Worm (Caenorhabditis elegans) whole organism, young adult: ENCODE results near the gene mob-2.

Source experiments
- B0019.2 ChIP-seq: fragments of 200-800 bp; sonication (Bioruptor generic); conservative IDR thresholded peaks from 2 replicates; pipeline ENCODE4 v1.3.6; 2022; ENCODE audit warnings: missing genetic modification reagents, missing genetic modification characterization, missing compliant biosample characterization
- B0035.1 ChIP-seq: sonication (generic microtip); optimal IDR thresholded peaks from 2 replicates; lab custom pipeline; 2016; ENCODE audit warnings: missing genetic modification characterization, mild to moderate bottlenecking, missing compliant biosample characterization, missing genotype, missing genetic modification reagents
- D2030.7 ChIP-seq: fragments of 200-800 bp; sonication (Bioruptor generic); IDR thresholded peaks from 2 replicates; pipeline ENCODE4 v1.3.6; 2022; ENCODE audit warnings: missing genetic modification reagents, missing genetic modification characterization, missing compliant biosample characterization
- Y53G8AR.9 ChIP-seq: fragments of 200-800 bp; sonication (Bioruptor generic); conservative IDR thresholded peaks from 2 replicates; pipeline ENCODE4 v1.3.6; 2022; ENCODE audit warnings: missing genetic modification reagents, missing genetic modification characterization, missing compliant biosample characterization
- Y95B8A.8 ChIP-seq: fragments of 200-800 bp; sonication (Bioruptor generic); IDR thresholded peaks from 2 replicates; pipeline ENCODE4 v1.3.6; 2022; ENCODE audit warnings: missing genetic modification reagents, missing genetic modification characterization, missing compliant biosample characterization
- aptf-2 ChIP-seq: fragments of 200-800 bp; sonication (Bioruptor generic); conservative IDR thresholded peaks from 2 replicates; pipeline ENCODE4 v1.3.6; 2022; ENCODE audit warnings: missing genetic modification reagents, missing genetic modification characterization, missing compliant biosample characterization
- atf-7 ChIP-seq: sonication (generic microtip); optimal IDR thresholded peaks from 2 replicates; lab custom pipeline; 2017; ENCODE audit warnings: mild to moderate bottlenecking, missing genetic modification characterization, missing compliant biosample characterization
- attf-3 ChIP-seq: fragments of 200-800 bp; sonication (Bioruptor generic); conservative IDR thresholded peaks from 2 replicates; pipeline ENCODE4 v1.3.6; 2022; ENCODE audit warnings: missing genetic modification reagents, missing genetic modification characterization, missing compliant biosample characterization
- attf-6 ChIP-seq: fragments of 200-800 bp; sonication (Bioruptor generic); IDR thresholded peaks from 2 replicates; pipeline ENCODE4 v1.3.6; 2022; ENCODE audit warnings: missing genetic modification reagents, missing genetic modification characterization, missing compliant biosample characterization
- bed-2 ChIP-seq: fragments of 200-800 bp; sonication (Bioruptor generic); IDR thresholded peaks from 2 replicates; pipeline ENCODE4 v1.3.6; 2022; ENCODE audit warnings: missing genetic modification reagents, missing genetic modification characterization, missing compliant biosample characterization
- ceh-79 ChIP-seq: sonication (generic microtip); optimal IDR thresholded peaks from 2 replicates; lab custom pipeline; 2017; ENCODE audit warnings: mild to moderate bottlenecking, missing genetic modification characterization, missing compliant biosample characterization
- die-1 ChIP-seq: sonication (generic microtip); optimal IDR thresholded peaks from 2 replicates; lab custom pipeline; 2016; ENCODE audit warnings: missing genotype, mild to moderate bottlenecking, missing genetic modification characterization, missing compliant biosample characterization
- dox-1 ChIP-seq: fragments of 200-800 bp; sonication (Bioruptor generic); IDR thresholded peaks from 2 replicates; pipeline ENCODE4 v1.3.6; 2022; ENCODE audit warnings: missing genetic modification reagents, missing genetic modification characterization, missing compliant biosample characterization
- ekl-4 ChIP-seq: fragments of 200-800 bp; sonication (Bioruptor generic); IDR thresholded peaks from 2 replicates; pipeline ENCODE4 v1.3.6; 2022; ENCODE audit warnings: missing genetic modification reagents, missing genetic modification characterization, missing compliant biosample characterization
- ets-4 ChIP-seq: fragments of 200-800 bp; sonication (Bioruptor generic); optimal IDR thresholded peaks from 2 replicates; lab custom pipeline; 2018; ENCODE audit warnings: mild to moderate bottlenecking, missing genetic modification characterization, missing compliant biosample characterization
- hlh-26 ChIP-seq: fragments of 200-800 bp; sonication (Bioruptor generic); conservative IDR thresholded peaks from 2 replicates; pipeline ENCODE4 v1.3.6; 2022; ENCODE audit warnings: missing genetic modification reagents, missing genetic modification characterization, missing compliant biosample characterization
- hsf-1 ChIP-seq: fragments of 200-800 bp; sonication (Bioruptor generic); IDR thresholded peaks from 2 replicates; pipeline ENCODE4 v1.3.6; 2022; ENCODE audit warnings: missing genetic modification reagents, missing genetic modification characterization, missing compliant biosample characterization
- lag-1 ChIP-seq: fragments of 200-800 bp; sonication (Bioruptor generic); IDR thresholded peaks from 2 replicates; pipeline ENCODE4 v1.3.6; 2022; ENCODE audit warnings: missing genetic modification reagents, missing genetic modification characterization, missing compliant biosample characterization
- lin-40 ChIP-seq: sonication (generic microtip); optimal IDR thresholded peaks from 2 replicates; lab custom pipeline; 2016; ENCODE audit warnings: missing genetic modification characterization, mild to moderate bottlenecking, missing compliant biosample characterization, missing genotype, missing genetic modification reagents
- lsy-27 ChIP-seq: sonication (generic microtip); optimal IDR thresholded peaks from 2 replicates; lab custom pipeline; 2017; ENCODE audit warnings: missing genetic modification characterization, mild to moderate bottlenecking, missing compliant biosample characterization, antibody characterized with exemption, missing genotype, borderline replicate concordance; ENCODE audit not compliant: insufficient read depth
- madf-3 ChIP-seq: fragments of 200-800 bp; sonication (Bioruptor generic); IDR thresholded peaks from 2 replicates; pipeline ENCODE4 v1.3.6; 2022; ENCODE audit warnings: missing genetic modification reagents, missing genetic modification characterization, missing compliant biosample characterization
- madf-8 ChIP-seq: fragments of 200-800 bp; sonication (Bioruptor generic); conservative IDR thresholded peaks from 2 replicates; pipeline ENCODE4 v1.3.6; 2022; ENCODE audit warnings: missing genetic modification reagents, missing genetic modification characterization, missing compliant biosample characterization
- mcd-1 ChIP-seq: fragments of 200-800 bp; sonication (Bioruptor generic); IDR thresholded peaks from 2 replicates; pipeline ENCODE4 v1.3.6; 2022; ENCODE audit warnings: missing genetic modification reagents, missing genetic modification characterization, missing compliant biosample characterization
- mel-28 ChIP-seq: sonication (generic microtip); optimal IDR thresholded peaks from 2 replicates; lab custom pipeline; 2016; ENCODE audit warnings: borderline replicate concordance, mild to moderate bottlenecking, missing genetic modification characterization, missing compliant biosample characterization
- nfyb-1 ChIP-seq: fragments of 200-800 bp; sonication (Bioruptor generic); IDR thresholded peaks from 2 replicates; pipeline ENCODE4 v1.3.6; 2022; ENCODE audit warnings: missing genetic modification reagents, missing genetic modification characterization, missing compliant biosample characterization
- nhr-80 ChIP-seq: sonication (generic microtip); optimal IDR thresholded peaks from 2 replicates; lab custom pipeline; 2016; ENCODE audit warnings: missing genetic modification characterization, missing compliant biosample characterization
- pbrm-1 ChIP-seq: fragments of 200-800 bp; sonication (Bioruptor generic); IDR thresholded peaks from 2 replicates; pipeline ENCODE4 v1.3.6; 2022; ENCODE audit warnings: missing genetic modification reagents, missing genetic modification characterization, missing compliant biosample characterization
- pha-4 ChIP-seq: fragments of 150-350 bp; sonication (generic microtip); optimal IDR thresholded peaks from 2 replicates; lab custom pipeline; 2014; ENCODE audit warnings: missing biosample characterization, missing genetic modification reagents, missing genetic modification characterization
- rcor-1 ChIP-seq: fragments of 200-800 bp; sonication (Bioruptor generic); IDR thresholded peaks from 2 replicates; pipeline ENCODE4 v1.3.6; 2022; ENCODE audit warnings: missing genetic modification reagents, missing genetic modification characterization, missing compliant biosample characterization
- repo-1 ChIP-seq: sonication (generic microtip); optimal IDR thresholded peaks from 2 replicates; lab custom pipeline; 2017; ENCODE audit warnings: mild to moderate bottlenecking, missing genetic modification characterization, missing compliant biosample characterization
- rpc-1 ChIP-seq, 2 experiments: fragments of 150-350 bp in 1 of 2; sonication (generic microtip) in 1 of 2; optimal IDR thresholded peaks; 2 replicates each; lab custom pipeline; 2014 to 2018; ENCODE audit warnings: missing biosample characterization in 1 of 2, missing genetic modification characterization in 1 of 2, missing genetic modification reagents in 1 of 2, missing genotype in 1 of 2
- snpc-3.4 ChIP-seq: sonication (generic microtip); optimal IDR thresholded peaks from 2 replicates; lab custom pipeline; 2017; ENCODE audit warnings: missing genetic modification characterization, mild to moderate bottlenecking, missing compliant biosample characterization, antibody characterized with exemption, moderate library complexity, missing genotype, missing genetic modification reagents
- somi-1 ChIP-seq: fragments of 200-800 bp; sonication (Bioruptor generic); optimal IDR thresholded peaks from 2 replicates; lab custom pipeline; 2018; ENCODE audit warnings: mild to moderate bottlenecking, missing genetic modification characterization, missing compliant biosample characterization
- tbp1 ChIP-seq: fragments of 200-800 bp; sonication (Bioruptor generic); optimal IDR thresholded peaks from 2 replicates; lab custom pipeline; 2018; ENCODE audit warnings: mild to moderate bottlenecking, missing genetic modification characterization, missing compliant biosample characterization
- ztf-22 ChIP-seq: fragments of 200-800 bp; sonication (Bioruptor generic); optimal IDR thresholded peaks from 2 replicates; lab custom pipeline; 2018; ENCODE audit warnings: mild to moderate bottlenecking, missing genetic modification characterization, moderate library complexity, missing compliant biosample characterization
- ztf-26 ChIP-seq: sonication (generic microtip); optimal IDR thresholded peaks from 2 replicates; lab custom pipeline; 2017; ENCODE audit warnings: missing genetic modification characterization, missing compliant biosample characterization
- ztf-6 ChIP-seq: fragments of 200-800 bp; sonication (Bioruptor generic); IDR thresholded peaks from 2 replicates; pipeline ENCODE4 v1.3.6; 2022; ENCODE audit warnings: missing genetic modification reagents, missing genetic modification characterization, missing compliant biosample characterization

Gene mob-2

DNA sequence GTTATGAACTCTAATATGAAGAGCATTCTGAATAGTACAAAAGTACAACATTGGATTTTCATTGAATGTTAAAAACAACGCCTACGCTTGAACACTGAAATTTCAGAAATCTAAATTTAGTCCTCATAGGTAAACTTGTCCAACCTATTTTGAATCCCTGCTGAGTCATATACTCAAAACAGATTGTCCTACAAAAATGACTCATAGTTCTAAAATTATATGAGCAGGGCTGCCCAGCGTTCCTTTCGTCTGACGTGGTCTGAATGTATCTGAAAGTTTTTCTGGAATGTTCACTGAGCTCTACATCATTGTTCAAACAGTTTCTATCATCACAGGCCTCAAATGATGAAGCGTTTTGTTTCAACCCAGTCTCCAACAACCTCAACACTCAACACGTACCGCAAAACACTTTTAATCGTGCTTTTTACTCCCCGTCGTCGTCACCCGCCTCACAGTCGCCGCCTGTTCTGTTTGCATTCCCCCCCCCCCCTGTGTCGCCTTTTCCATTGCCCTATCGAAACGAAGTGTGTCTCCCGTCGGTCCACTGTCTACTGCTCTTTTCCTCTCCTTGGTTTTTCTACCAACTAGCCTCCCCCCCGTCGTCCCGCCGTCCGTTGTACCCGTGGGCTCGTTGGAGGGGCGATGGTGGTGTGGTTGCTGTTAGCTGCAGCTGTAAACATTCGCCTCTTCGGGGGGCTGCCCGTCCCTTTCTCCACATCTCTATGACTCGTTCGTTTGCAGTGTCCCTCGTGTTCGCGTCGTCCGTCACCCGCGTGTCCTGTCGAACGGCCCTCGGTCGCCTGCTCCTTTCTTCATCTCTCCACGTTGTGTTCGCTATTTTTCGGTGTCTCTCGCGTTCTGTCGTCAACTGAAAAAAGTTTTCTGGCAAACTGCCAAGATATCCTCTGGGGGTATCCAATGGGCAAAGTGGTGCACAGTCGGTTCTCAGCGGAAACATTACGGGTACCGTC, 25.8 kb downstream of the mob-2 start (continued):
- TF ChIP-seq aptf-2 (GFP tag; lab: Robert Waterston, UW) = no peak
- no peak for TF ChIP-seq lag-1 (GFP tag; lab: Robert Waterston, UW)
- no peak for TF ChIP-seq bed-2 (GFP tag; lab: Robert Waterston, UW)
- peak; percentile 12 for TF ChIP-seq ztf-26 (tag; lab: Kevin White, UChicago)
- TF ChIP-seq mcd-1 (GFP tag; lab: Robert Waterston, UW) = peak; percentile 66
- peak; percentile 78; the same call in 1 of the 2 replicates for TF ChIP-seq nfyb-1 (GFP tag; lab: Robert Waterston, UW)
- TF ChIP-seq hsf-1 = no peak
- TF ChIP-seq B0019.2 (GFP tag; lab: Robert Waterston, UW) = no peak
- TF ChIP-seq madf-8 = no peak
- no peak for TF ChIP-seq ztf-6 (GFP tag; lab: Robert Waterston, UW)
- TF ChIP-seq snpc-3.4 (tag; lab: Kevin White, UChicago) = no peak
- no peak for TF ChIP-seq attf-6 (GFP tag; lab: Robert Waterston, UW)
- TF ChIP-seq rcor-1 (GFP tag; lab: Robert Waterston, UW) = no peak; the same call in 1 of the 2 replicates
- peak; percentile 29 for TF ChIP-seq repo-1 (tag; lab: Kevin White, UChicago)
- no peak for TF ChIP-seq die-1 (tag; lab: Kevin White, UChicago)
- no peak for TF ChIP-seq mel-28
- no peak for TF ChIP-seq lsy-27 (tag; lab: Kevin White, UChicago)
- no peak for TF ChIP-seq D2030.7 (GFP tag; lab: Robert Waterston, UW)

DNA sequence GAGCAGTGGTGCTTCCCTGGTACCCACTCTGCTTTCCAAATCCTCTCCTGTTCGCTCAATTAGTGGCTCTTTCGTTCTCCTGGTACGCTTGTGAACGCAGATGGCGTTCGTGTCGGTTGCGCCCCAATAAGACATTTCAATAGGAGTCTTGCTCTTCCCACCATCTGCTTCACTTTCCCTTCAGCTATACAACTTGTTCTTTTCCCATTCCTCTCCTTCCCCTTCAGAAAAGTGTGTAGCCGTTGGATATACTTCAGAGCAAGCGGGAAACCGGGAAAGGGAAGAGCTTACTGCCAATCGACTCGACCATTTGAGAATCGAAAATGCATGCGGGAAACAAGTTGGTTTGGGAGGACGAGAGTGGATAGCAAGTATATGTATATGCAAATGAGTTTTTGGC, 26.6 kb downstream of the mob-2 start:
- TF ChIP-seq lin-40 (tag; lab: Kevin White, UChicago) = no peak
- no peak for TF ChIP-seq Y53G8AR.9 (GFP tag; lab: Robert Waterston, UW)
- 0 out of 2 replicates have a peak, but pooled peaks have one; percentile 17 for TF ChIP-seq ekl-4 (GFP tag; lab: Robert Waterston, UW)
- TF ChIP-seq dox-1 (GFP tag; lab: Robert Waterston, UW) = peak; percentile 44; the same call in 1 of the 2 replicates

DNA sequence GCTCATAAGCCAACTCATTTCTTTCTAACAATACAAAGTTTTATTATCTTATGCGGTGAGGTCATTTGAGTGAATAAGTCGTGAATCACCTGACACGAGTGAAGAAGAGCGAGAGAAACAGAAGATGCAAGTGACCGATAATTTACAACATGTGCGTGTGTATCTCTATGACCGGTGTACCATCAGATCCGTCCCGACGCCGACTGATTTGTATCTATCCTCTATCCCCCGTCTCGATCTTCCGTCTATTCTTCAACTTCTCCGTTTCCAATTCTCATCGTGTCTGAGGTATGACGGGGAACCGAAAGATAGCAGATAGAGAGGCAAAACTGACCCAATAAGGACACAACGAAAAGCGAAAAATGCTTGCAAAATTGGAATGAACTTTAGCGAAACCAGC, 28.4 kb downstream of the mob-2 start, which contains the start of gene F09A5.3:
Gene F09A5.3, plus strand, starts transcription at position 162 of the 400 bp plus-strand sequence.
- TF ChIP-seq repo-1 (tag; lab: Kevin White, UChicago) = no peak
- no peak for TF ChIP-seq B0035.1 (tag; lab: Kevin White, UChicago)
- no peak for TF ChIP-seq hlh-26 (GFP tag; lab: Robert Waterston, UW)
- TF ChIP-seq ztf-22 (GFP tag; lab: Kevin White, UChicago) = no peak
- no peak for TF ChIP-seq tbp1
- peak; percentile 4 for TF ChIP-seq nhr-80

DNA sequence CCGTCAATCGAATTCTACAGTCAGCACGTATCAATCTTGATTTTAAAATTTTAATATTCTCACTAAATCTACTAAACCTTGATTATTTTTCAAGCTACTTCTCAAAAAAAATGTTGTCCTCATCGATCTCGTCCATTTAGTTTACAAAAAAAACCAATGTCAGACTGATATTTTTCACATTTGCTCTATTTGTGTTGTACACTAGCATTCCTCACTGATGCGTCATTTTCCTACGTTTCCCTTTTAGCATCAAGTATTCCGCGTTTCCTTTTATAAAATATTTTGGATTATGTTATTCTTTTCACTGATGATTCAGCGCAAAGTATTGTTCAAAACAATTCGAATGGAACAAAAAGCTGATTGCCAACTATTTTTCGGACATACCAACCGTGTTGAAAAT, 30.4 kb downstream of the mob-2 start, which contains the start of gene ttr-34:
Gene ttr-34, plus strand, starts transcription at position 301 of the 400 bp plus-strand sequence.
- TF ChIP-seq attf-3 (GFP tag; lab: Robert Waterston, UW) (no peak), ets-4 (GFP tag; lab: Kevin White, UChicago) (no peak), madf-3 (GFP tag; lab: Robert Waterston, UW) (no peak), somi-1 (GFP tag; lab: Kevin White, UChicago) (no peak), pbrm-1 (no peak), rcor-1 (GFP tag; lab: Robert Waterston, UW) (no peak), pha-4 (no peak), rpc-1 (optimal IDR thresholded peaks at IDR 0.05; lab: Kevin White, UChicago) (no peak), rpc-1 (tag; optimal IDR thresholded peaks at IDR 0.05; lab: Kevin White, UChicago) (no peak), atf-7 (no peak), ceh-79 (tag; lab: Kevin White, UChicago) (no peak), Y95B8A.8 (no peak)
